Worm (Caenorhabditis elegans): ENCODE results near the gene pxl-1.

The pxl-1 gene

DNA sequence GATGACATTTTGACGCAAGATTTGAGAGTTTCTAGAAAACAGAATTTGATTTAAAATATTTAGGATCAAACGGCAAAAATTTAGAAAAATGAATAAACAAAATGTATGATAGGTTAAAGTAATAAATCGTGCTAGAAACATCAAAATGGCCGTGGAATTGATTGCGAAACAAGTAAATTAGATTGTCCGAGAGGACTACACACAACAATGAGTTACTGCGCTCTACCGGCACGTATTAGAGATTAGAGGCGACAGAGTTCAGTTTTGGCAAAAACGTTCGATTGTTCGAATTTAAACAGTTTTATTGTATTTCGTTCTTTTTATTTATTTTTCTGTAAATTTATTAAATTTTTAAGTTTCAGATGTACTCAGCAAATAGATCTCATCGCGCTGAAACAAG, 29.9 kb upstream of the pxl-1 start, which contains the start of the genes dnc-2 and bcl-7:
Gene dnc-2, minus strand, starts transcription at position 33 of the 400 bp plus-strand sequence.
Gene bcl-7, plus strand, starts transcription at position 363 of the 400 bp plus-strand sequence.
- TF ChIP-seq nhr-11 (tag; optimal IDR thresholded peaks at IDR 0.05) (no peak), crh-2 (tag; optimal IDR thresholded peaks at IDR 0.05) (peak; percentile 54), blmp-1 (tag; optimal IDR thresholded peaks at IDR 0.05; ENCODE audit: insufficient read depth) (no peak), alr-1 (tag; optimal IDR thresholded peaks at IDR 0.05) (no peak), ceh-82 (tag; optimal IDR thresholded peaks at IDR 0.05) (no peak), dmd-4 (tag; optimal IDR thresholded peaks at IDR 0.05) (no peak), unc-55 (GFP tag; optimal IDR thresholded peaks at IDR 0.05) (peak; percentile 84), peb-1 (tag; optimal IDR thresholded peaks at IDR 0.05) (no peak), C34F6.9 (tag; optimal IDR thresholded peaks at IDR 0.05) (peak; percentile 85), ztf-11 (tag; optimal IDR thresholded peaks at IDR 0.05) (no peak), mab-5 (tag; optimal IDR thresholded peaks at IDR 0.05) (no peak), lin-11 (tag; optimal IDR thresholded peaks at IDR 0.05) (peak; percentile 17), nhr-12 (tag; optimal IDR thresholded peaks at IDR 0.05) (no peak), lsy-2 (tag; optimal IDR thresholded peaks at IDR 0.05) (peak; percentile 30 to 79), nhr-77 (tag; optimal IDR thresholded peaks at IDR 0.05) (no peak), aly-2 (tag; optimal IDR thresholded peaks at IDR 0.05) (no peak), skn-1 (tag; optimal IDR thresholded peaks at IDR 0.05) (no peak), lin-39 (tag; optimal IDR thresholded peaks at IDR 0.05) (no peak), nhr-21 (tag; optimal IDR thresholded peaks at IDR 0.05) (peak; percentile 38), Y55F3AM.14 (GFP tag; optimal IDR thresholded peaks at IDR 0.05) (no peak), F13H6.1 (tag; optimal IDR thresholded peaks at IDR 0.05) (peak; percentile 26), nhr-23 (tag; optimal IDR thresholded peaks at IDR 0.05) (no peak), elt-1 (tag; optimal IDR thresholded peaks at IDR 0.05) (no peak), ztf-1 (GFP tag; conservative IDR thresholded peaks at IDR 0.05) (no peak), nhr-237 (tag; optimal IDR thresholded peaks at IDR 0.05) (no peak), mdl-1 (tag; optimal IDR thresholded peaks at IDR 0.05) (no peak), sem-4 (tag; optimal IDR thresholded peaks at IDR 0.05) (no peak), gmeb-1 (tag; optimal IDR thresholded peaks at IDR 0.05) (peak; percentile 47), sma-3 (GFP tag; optimal IDR thresholded peaks at IDR 0.05) (peak; percentile 39), ama-1 (optimal IDR thresholded peaks at IDR 0.05) (no peak), sma-9 (GFP tag; optimal IDR thresholded peaks at IDR 0.05) (peak; percentile 58), sma-9 (tag; optimal IDR thresholded peaks at IDR 0.05) (no peak), ztf-4 (tag; optimal IDR thresholded peaks at IDR 0.05) (no peak), nhr-6 (tag; optimal IDR thresholded peaks at IDR 0.05) (no peak), lin-13 (GFP tag; optimal IDR thresholded peaks at IDR 0.05) (peak; percentile 41), R02D3.7 (tag; optimal IDR thresholded peaks at IDR 0.05) (no peak), mbf-1 (tag; optimal IDR thresholded peaks at IDR 0.05) (no peak), zag-1 (tag; optimal IDR thresholded peaks at IDR 0.05) (no peak), fos-1 (tag; optimal IDR thresholded peaks at IDR 0.05) (peak; percentile 27), ZK546.5 (tag; optimal IDR thresholded peaks at IDR 0.05) (no peak), unc-39 (tag; optimal IDR thresholded peaks at IDR 0.05) (no peak), unc-62 (GFP tag; optimal IDR thresholded peaks at IDR 0.05) (no peak), nhr-10 (tag; optimal IDR thresholded peaks at IDR 0.05) (no peak), egl-27 (tag; optimal IDR thresholded peaks at IDR 0.05) (no peak), elt-3 (tag; optimal IDR thresholded peaks at IDR 0.05) (no peak), snpc-4 (tag; optimal IDR thresholded peaks at IDR 0.05) (peak; percentile 32), nhr-25 (tag; optimal IDR thresholded peaks at IDR 0.05) (peak; percentile 60), nhr-129 (tag; optimal IDR thresholded peaks at IDR 0.05) (peak; percentile 36), ceh-16 (tag; optimal IDR thresholded peaks at IDR 0.05) (no peak)
